Worm (Caenorhabditis elegans) whole organism, early embryonic: ENCODE measurements around the gene M106.8.

Experiments
- B0310.2 ChIP-seq: sonication (generic microtip); optimal IDR thresholded peaks from 2 replicates; lab custom pipeline; 2016; ENCODE audit warnings: mild to moderate bottlenecking, missing genetic modification characterization, missing compliant biosample characterization
- aly-1 ChIP-seq: sonication (generic microtip); optimal IDR thresholded peaks from 2 replicates; lab custom pipeline; 2016; ENCODE audit warnings: missing genetic modification characterization, missing compliant biosample characterization
- ama-1 ChIP-seq: fragments of 150-350 bp; optimal IDR thresholded peaks from 2 replicates; lab custom pipeline; 2014
- ceh-13 ChIP-seq: fragments of 200-800 bp; sonication (Bioruptor generic); optimal IDR thresholded peaks from 2 replicates; lab custom pipeline; 2018; ENCODE audit warnings: mild to moderate bottlenecking, missing genetic modification characterization, missing compliant biosample characterization
- flt-1 ChIP-seq: fragments of 200-800 bp; sonication (Bioruptor generic); IDR thresholded peaks from 2 replicates; pipeline ENCODE4 v1.3.6; 2022; ENCODE audit warnings: missing genetic modification characterization, missing compliant biosample characterization
- hmbx-1 ChIP-seq: sonication (generic microtip); optimal IDR thresholded peaks from 2 replicates; lab custom pipeline; 2016; ENCODE audit warnings: mild to moderate bottlenecking, missing genetic modification characterization, missing compliant biosample characterization
- hnd-1 ChIP-seq: sonication (generic microtip); optimal IDR thresholded peaks from 2 replicates; lab custom pipeline; 2016; ENCODE audit warnings: missing genetic modification characterization, missing compliant biosample characterization
- tbx-11 ChIP-seq: fragments of 200-800 bp; sonication (Bioruptor generic); IDR thresholded peaks from 2 replicates; pipeline ENCODE4 v1.3.6; 2022; ENCODE audit warnings: missing genetic modification characterization, missing compliant biosample characterization
- tbx-37 ChIP-seq: fragments of 200-800 bp; sonication (Bioruptor generic); conservative IDR thresholded peaks from 2 replicates; pipeline ENCODE4 v1.3.6; 2022; ENCODE audit warnings: missing genetic modification reagents, missing genetic modification characterization, missing compliant biosample characterization

DNA sequence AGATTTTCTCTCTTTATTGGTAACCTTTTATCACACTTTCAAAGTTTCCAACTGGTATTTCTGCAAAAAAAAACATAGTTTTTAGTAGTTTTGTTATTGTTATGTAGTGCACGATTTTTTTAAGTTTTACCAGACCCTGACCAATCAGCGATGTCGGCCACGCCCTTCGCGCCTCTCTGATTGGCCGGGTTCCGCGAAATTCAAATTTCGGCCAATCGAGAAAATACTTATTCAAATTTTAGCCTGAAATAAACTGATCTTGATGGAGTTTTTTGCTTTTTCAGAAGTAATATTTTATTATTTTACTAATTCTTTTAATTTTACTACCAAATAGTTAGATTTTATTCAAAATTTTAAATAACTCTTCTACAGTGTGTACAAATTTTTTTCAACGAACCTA lies 38.5 kb downstream of the M106.8 start:
- TF ChIP-seq aly-1 (tag; lab: Kevin White, UChicago) (no peak), ama-1 (lab: Kevin White, UChicago) (no peak), flt-1 (GFP tag; lab: Robert Waterston, UW) (no peak), tbx-37 (GFP tag; lab: Robert Waterston, UW) (no peak), tbx-11 (no peak), hmbx-1 (tag; lab: Kevin White, UChicago) (no peak), ceh-13 (no peak), B0310.2 (tag; lab: Kevin White, UChicago) (no peak), hnd-1 (tag; lab: Kevin White, UChicago) (no peak)
